Worm (Caenorhabditis elegans) whole organism, late embryonic: ENCODE data around the gene zyg-1.

Source experiments
- C08G9.2 ChIP-seq: sonication (generic microtip); optimal IDR thresholded peaks from 2 replicates; lab custom pipeline; 2016; ENCODE audit warnings: mild to moderate bottlenecking, missing genetic modification characterization, moderate library complexity, missing compliant biosample characterization
- F13H6.1 ChIP-seq: sonication (generic microtip); optimal IDR thresholded peaks from 2 replicates; lab custom pipeline; 2016; ENCODE audit warnings: missing genetic modification characterization, missing compliant biosample characterization
- Y22D7AL.16 ChIP-seq: sonication (generic microtip); optimal IDR thresholded peaks from 2 replicates; lab custom pipeline; 2016; ENCODE audit warnings: missing genetic modification characterization, missing compliant biosample characterization
- ceh-14 ChIP-seq: sonication (generic microtip); optimal IDR thresholded peaks from 2 replicates; lab custom pipeline; 2016; ENCODE audit warnings: missing genotype, missing genetic modification characterization, missing compliant biosample characterization
- ceh-18 ChIP-seq: sonication (generic microtip); optimal IDR thresholded peaks from 2 replicates; lab custom pipeline; 2016; ENCODE audit warnings: missing genetic modification characterization, missing compliant biosample characterization
- ceh-19 ChIP-seq: fragments of 200-800 bp; sonication (Bioruptor generic); optimal IDR thresholded peaks from 2 replicates; lab custom pipeline; 2018; ENCODE audit warnings: mild to moderate bottlenecking, missing genetic modification characterization, missing compliant biosample characterization
- ceh-2 ChIP-seq: sonication (generic microtip); optimal IDR thresholded peaks from 2 replicates; lab custom pipeline; 2016; ENCODE audit warnings: missing genotype, missing genetic modification characterization, missing compliant biosample characterization
- ceh-24 ChIP-seq: sonication (generic microtip); optimal IDR thresholded peaks from 2 replicates; lab custom pipeline; 2016; ENCODE audit warnings: mild to moderate bottlenecking, missing genetic modification characterization, missing compliant biosample characterization
- ceh-31 ChIP-seq: sonication (generic microtip); optimal IDR thresholded peaks from 2 replicates; lab custom pipeline; 2016; ENCODE audit warnings: missing genetic modification characterization, missing compliant biosample characterization
- ceh-45 ChIP-seq: fragments of 200-800 bp; sonication (Bioruptor generic); IDR thresholded peaks from 2 replicates; pipeline ENCODE4 v1.3.6; 2022; ENCODE audit warnings: missing genetic modification reagents, missing genetic modification characterization, missing compliant biosample characterization
- ceh-48 ChIP-seq: sonication (generic microtip); optimal IDR thresholded peaks from 2 replicates; lab custom pipeline; 2016; ENCODE audit warnings: missing genetic modification characterization, inconsistent platforms, missing compliant biosample characterization
- ceh-6 ChIP-seq: fragments of 200-800 bp; sonication (Bioruptor generic); optimal IDR thresholded peaks from 2 replicates; lab custom pipeline; 2018; ENCODE audit warnings: mild to moderate bottlenecking, missing genetic modification characterization, missing compliant biosample characterization
- ceh-9 ChIP-seq: sonication (generic microtip); optimal IDR thresholded peaks from 2 replicates; lab custom pipeline; 2016; ENCODE audit warnings: mild to moderate bottlenecking, missing genetic modification characterization, inconsistent platforms, missing compliant biosample characterization
- che-1 ChIP-seq: sonication (generic microtip); optimal IDR thresholded peaks from 2 replicates; lab custom pipeline; 2016; ENCODE audit warnings: mild to moderate bottlenecking, missing genetic modification characterization, missing compliant biosample characterization
- elt-4 ChIP-seq: sonication (generic microtip); optimal IDR thresholded peaks from 2 replicates; lab custom pipeline; 2016; ENCODE audit warnings: missing genetic modification characterization, missing compliant biosample characterization
- ets-4 ChIP-seq: sonication (generic microtip); optimal IDR thresholded peaks from 2 replicates; lab custom pipeline; 2016; ENCODE audit warnings: missing genetic modification characterization, missing compliant biosample characterization
- fax-1 ChIP-seq: sonication (generic microtip); optimal IDR thresholded peaks from 2 replicates; lab custom pipeline; 2016; ENCODE audit warnings: missing genotype, missing genetic modification characterization, missing compliant biosample characterization
- fkh-10 ChIP-seq: fragments of 150-350 bp; optimal IDR thresholded peaks from 2 replicates; lab custom pipeline; 2014; ENCODE audit warnings: missing biosample characterization, missing genetic modification reagents, missing genetic modification characterization
- fkh-6 ChIP-seq: sonication (generic microtip); optimal IDR thresholded peaks from 2 replicates; lab custom pipeline; 2016; ENCODE audit warnings: missing genetic modification characterization, missing compliant biosample characterization
- gmeb-2 ChIP-seq: sonication (generic microtip); optimal IDR thresholded peaks from 2 replicates; lab custom pipeline; 2016; ENCODE audit warnings: missing genetic modification characterization, inconsistent platforms, missing compliant biosample characterization
- hlh-15 ChIP-seq: sonication (generic microtip); optimal IDR thresholded peaks from 2 replicates; lab custom pipeline; 2016; ENCODE audit warnings: missing genetic modification characterization, missing compliant biosample characterization
- hlh-30 ChIP-seq: sonication (generic microtip); optimal IDR thresholded peaks from 2 replicates; lab custom pipeline; 2017; ENCODE audit warnings: antibody characterized with exemption, missing genetic modification characterization, missing compliant biosample characterization; ENCODE audit not compliant: insufficient read depth
- hlh-8 ChIP-seq: sonication (generic microtip); optimal IDR thresholded peaks from 2 replicates; lab custom pipeline; 2016; ENCODE audit warnings: missing genotype, missing genetic modification characterization, missing compliant biosample characterization
- lim-6 ChIP-seq: sonication (generic microtip); optimal IDR thresholded peaks from 2 replicates; lab custom pipeline; 2016; ENCODE audit warnings: missing genetic modification characterization, missing compliant biosample characterization
- mec-3 ChIP-seq: sonication (generic microtip); optimal IDR thresholded peaks from 2 replicates; lab custom pipeline; 2016; ENCODE audit warnings: borderline replicate concordance, missing genetic modification characterization, missing compliant biosample characterization
- nfya-1 ChIP-seq: sonication (generic microtip); optimal IDR thresholded peaks from 2 replicates; lab custom pipeline; 2017; ENCODE audit warnings: missing genetic modification characterization, mild to moderate bottlenecking, missing compliant biosample characterization, antibody characterized with exemption, moderate library complexity
- nhr-11 ChIP-seq: fragments of 150-350 bp; optimal IDR thresholded peaks from 2 replicates; lab custom pipeline; 2014; ENCODE audit warnings: missing biosample characterization, missing genetic modification characterization
- odd-2 ChIP-seq: sonication (generic microtip); optimal IDR thresholded peaks from 2 replicates; lab custom pipeline; 2017; ENCODE audit warnings: antibody characterized with exemption, mild to moderate bottlenecking, missing genetic modification characterization, missing compliant biosample characterization
- pag-3 ChIP-seq: sonication (generic microtip); optimal IDR thresholded peaks from 2 replicates; lab custom pipeline; 2016; ENCODE audit warnings: missing compliant biosample characterization, missing genetic modification characterization, borderline replicate concordance
- pha-2 ChIP-seq: sonication (generic microtip); optimal IDR thresholded peaks from 2 replicates; lab custom pipeline; 2017; ENCODE audit warnings: mild to moderate bottlenecking, missing genetic modification characterization, missing compliant biosample characterization
- ref-2 ChIP-seq: sonication (generic microtip); optimal IDR thresholded peaks from 2 replicates; lab custom pipeline; 2016; ENCODE audit warnings: missing genetic modification characterization, missing compliant biosample characterization
- rnt-1 ChIP-seq: sonication (generic microtip); optimal IDR thresholded peaks from 2 replicates; lab custom pipeline; 2016; ENCODE audit warnings: missing genetic modification characterization, missing compliant biosample characterization
- sdc-2 ChIP-seq: sonication (generic microtip); optimal IDR thresholded peaks from 2 replicates; lab custom pipeline; 2016; ENCODE audit warnings: missing genotype, missing genetic modification characterization, missing compliant biosample characterization
- sox-4 ChIP-seq: sonication (generic microtip); optimal IDR thresholded peaks from 2 replicates; lab custom pipeline; 2017; ENCODE audit warnings: mild to moderate bottlenecking, missing genetic modification characterization, inconsistent platforms, missing compliant biosample characterization
- syd-9 ChIP-seq: sonication (generic microtip); optimal IDR thresholded peaks from 2 replicates; lab custom pipeline; 2016; ENCODE audit warnings: mild to moderate bottlenecking, missing genetic modification characterization, moderate library complexity, missing compliant biosample characterization
- tbx-2 ChIP-seq: sonication (generic microtip); optimal IDR thresholded peaks from 2 replicates; lab custom pipeline; 2016; ENCODE audit warnings: missing genetic modification characterization, missing compliant biosample characterization
- tbx-7 ChIP-seq: sonication (generic microtip); optimal IDR thresholded peaks from 2 replicates; lab custom pipeline; 2016; ENCODE audit warnings: missing genotype, missing genetic modification characterization, missing compliant biosample characterization
- unc-3 ChIP-seq, 2 experiments: fragments of 200-800 bp in 1 of 2; sonication (Bioruptor generic) in 1 of 2; sonication (generic microtip) in 1 of 2; conservative IDR thresholded peaks in 1 of 2; optimal IDR thresholded peaks in 1 of 2; 2 replicates each; pipeline versions ENCODE4 v1.3.6 to Lab custom; 2016 to 2022; ENCODE audit warnings: missing compliant biosample characterization in 2 of 2, missing genetic modification characterization in 2 of 2, missing genetic modification reagents in 1 of 2
- unc-55 ChIP-seq: sonication (generic microtip); optimal IDR thresholded peaks from 2 replicates; lab custom pipeline; 2017; ENCODE audit warnings: missing biosample characterization, missing genetic modification reagents, missing genetic modification characterization
- unc-86 ChIP-seq: sonication (generic microtip); optimal IDR thresholded peaks from 2 replicates; lab custom pipeline; 2016; ENCODE audit warnings: missing genetic modification characterization, missing compliant biosample characterization
- zip-5 ChIP-seq: sonication (generic microtip); optimal IDR thresholded peaks from 2 replicates; lab custom pipeline; 2016; ENCODE audit warnings: missing genetic modification characterization, missing compliant biosample characterization
- ztf-16 ChIP-seq: sonication (generic microtip); optimal IDR thresholded peaks from 2 replicates; lab custom pipeline; 2017; ENCODE audit warnings: missing genetic modification characterization, missing compliant biosample characterization

The zyg-1 gene

ce11 chrII:5649236-5650004, at the start of gene zyg-1, which contains the start of the genes sam-4 and F59E12.17:
zyg-1 (plus strand) TSS chrII:5649748.
sam-4 (minus strand) TSS chrII:5649286.
F59E12.17 (minus strand) TSS chrII:5649470.
- TF ChIP-seq ref-2 (tag; lab: Kevin White, UChicago): peak; percentile 38
- no peak for TF ChIP-seq gmeb-2 (tag; lab: Kevin White, UChicago)
- TF ChIP-seq pha-2 (tag; lab: Kevin White, UChicago): no peak
- no peak for TF ChIP-seq hlh-15 (tag; lab: Kevin White, UChicago)
- no peak for TF ChIP-seq ceh-45 (GFP tag; lab: Robert Waterston, UW)
- TF ChIP-seq nhr-11: no peak
- no peak for TF ChIP-seq unc-3 (GFP tag; conservative IDR thresholded peaks at IDR 0.05; lab: Robert Waterston, UW)
- TF ChIP-seq unc-3 (tag; optimal IDR thresholded peaks at IDR 0.05; lab: Kevin White, UChicago): no peak
- TF ChIP-seq odd-2 (tag; lab: Kevin White, UChicago): no peak
- TF ChIP-seq fkh-6 (tag; lab: Kevin White, UChicago): no peak
- no peak for TF ChIP-seq syd-9 (tag; lab: Kevin White, UChicago)
- TF ChIP-seq tbx-7 (tag; lab: Kevin White, UChicago): peak; percentile 11
- TF ChIP-seq ceh-24: no peak
- TF ChIP-seq Y22D7AL.16 (tag; lab: Kevin White, UChicago): no peak
- peak; percentile 78 for TF ChIP-seq ceh-2 (tag; lab: Kevin White, UChicago)
- TF ChIP-seq tbx-2 (tag; lab: Kevin White, UChicago): peak; percentile 70
- TF ChIP-seq fkh-10 (GFP tag; lab: Kevin White, UChicago): no peak
- no peak for TF ChIP-seq unc-86 (tag; lab: Kevin White, UChicago)
- TF ChIP-seq lim-6: no peak
- no peak for TF ChIP-seq fax-1 (tag; lab: Kevin White, UChicago)
- no peak for TF ChIP-seq pag-3 (tag; lab: Kevin White, UChicago)
- TF ChIP-seq unc-55 (GFP tag; lab: Kevin White, UChicago): no peak
- no peak for TF ChIP-seq ceh-9 (tag; lab: Kevin White, UChicago)
- peak; percentile 54 for TF ChIP-seq nfya-1 (tag; lab: Kevin White, UChicago)
- no peak for TF ChIP-seq ceh-6 (GFP tag; lab: Kevin White, UChicago)
- TF ChIP-seq ceh-19 (GFP tag; lab: Kevin White, UChicago): no peak
- TF ChIP-seq sox-4 (tag; lab: Kevin White, UChicago): no peak
- peak; percentile 29 for TF ChIP-seq ceh-14 (tag; lab: Kevin White, UChicago)
- TF ChIP-seq ceh-48 (tag; lab: Kevin White, UChicago): peak; percentile 28
- peak; percentile 20 for TF ChIP-seq zip-5 (tag; lab: Kevin White, UChicago)
- TF ChIP-seq sdc-2: no peak
- TF ChIP-seq mec-3 (tag; lab: Kevin White, UChicago): no peak
- no peak for TF ChIP-seq hlh-8 (tag; lab: Kevin White, UChicago)
- no peak for TF ChIP-seq ztf-16 (tag; lab: Kevin White, UChicago)
- TF ChIP-seq ceh-31 (tag; lab: Kevin White, UChicago): peak; percentile 90
- TF ChIP-seq rnt-1 (tag; lab: Kevin White, UChicago): peak; percentile 72
- TF ChIP-seq F13H6.1: peak; percentile 20
- no peak for TF ChIP-seq ceh-18 (tag; lab: Kevin White, UChicago)
- TF ChIP-seq ets-4 (tag; lab: Kevin White, UChicago): peak; percentile 83
- TF ChIP-seq elt-4 (tag; lab: Kevin White, UChicago): no peak
- peak; percentile 66 for TF ChIP-seq C08G9.2 (tag; lab: Kevin White, UChicago)
- TF ChIP-seq che-1 (tag; lab: Kevin White, UChicago): no peak
- no peak for TF ChIP-seq hlh-30 (tag; lab: Kevin White, UChicago)
- TF ChIP-seq, all 69 proteins: peak for 13
